Worm (Caenorhabditis elegans) whole organism, L4 larva: Measurements from ENCODE around the gene toc-1.

Source experiments
- R02D3.7 ChIP-seq: fragments of 150-350 bp; sonication (generic microtip); optimal IDR thresholded peaks from 3 replicates; lab custom pipeline; 2014; ENCODE audit warnings: missing biosample characterization, missing genetic modification characterization
- T20F7.1 ChIP-seq: fragments of 200-800 bp; sonication (Bioruptor generic); optimal IDR thresholded peaks from 2 replicates; lab custom pipeline; 2018; ENCODE audit warnings: mild to moderate bottlenecking, missing genetic modification characterization, missing compliant biosample characterization
- aha-1 ChIP-seq: fragments of 150-350 bp; peaks from one replicate; lab custom pipeline; 2014; ENCODE audit warnings: missing biosample characterization, missing genetic modification characterization
- aly-2 ChIP-seq: sonication (generic microtip); optimal IDR thresholded peaks from 2 replicates; lab custom pipeline; 2018; ENCODE audit warnings: missing biosample characterization, missing genetic modification characterization
- ceh-20 ChIP-seq: fragments of 200-800 bp; sonication (Bioruptor generic); IDR thresholded peaks from 2 replicates; pipeline ENCODE4 v1.3.6; 2022; ENCODE audit warnings: missing genetic modification reagents, missing genetic modification characterization, missing compliant biosample characterization
- daf-16 ChIP-seq, 3 experiments: sonication (generic microtip); optimal IDR thresholded peaks; 2 replicates each; lab custom pipeline; 2016 to 2017; ENCODE audit warnings: missing genetic modification characterization in 3 of 3, missing genetic modification reagents in 3 of 3, mild to moderate bottlenecking in 2 of 3, missing compliant biosample characterization in 2 of 3, missing biosample characterization in 1 of 3, moderate library complexity in 1 of 3
- daf-8 ChIP-seq: fragments of 200-800 bp; sonication (Bioruptor generic); IDR thresholded peaks from 2 replicates; pipeline ENCODE4 v1.3.6; 2022; ENCODE audit warnings: missing genetic modification characterization, missing compliant biosample characterization
- dmd-6 ChIP-seq: fragments of 200-800 bp; sonication (Bioruptor generic); IDR thresholded peaks from 2 replicates; pipeline ENCODE4 v1.3.6; 2022; ENCODE audit warnings: missing genetic modification reagents, missing genetic modification characterization, missing compliant biosample characterization
- dmd-8 ChIP-seq: fragments of 200-800 bp; sonication (Bioruptor generic); IDR thresholded peaks from 2 replicates; pipeline ENCODE4 v1.3.6; 2022; ENCODE audit warnings: missing genetic modification characterization, missing compliant biosample characterization
- dpl-1 ChIP-seq: fragments of 150-350 bp; optimal IDR thresholded peaks from 2 replicates; lab custom pipeline; 2014; ENCODE audit warnings: missing biosample characterization, missing genetic modification reagents, missing genetic modification characterization
- duxl-1 ChIP-seq: sonication (generic microtip); optimal IDR thresholded peaks from 2 replicates; lab custom pipeline; 2016; ENCODE audit warnings: mild to moderate bottlenecking, missing genetic modification characterization, moderate library complexity, missing compliant biosample characterization; ENCODE audit not compliant: poor library complexity
- dve-1 ChIP-seq: sonication (generic microtip); optimal IDR thresholded peaks from 2 replicates; lab custom pipeline; 2017; ENCODE audit warnings: antibody characterized with exemption, mild to moderate bottlenecking, missing genetic modification characterization, missing compliant biosample characterization; ENCODE audit not compliant: insufficient read depth
- egl-27 ChIP-seq: sonication (generic microtip); optimal IDR thresholded peaks from 3 replicates; lab custom pipeline; 2017; ENCODE audit warnings: missing biosample characterization, missing genetic modification reagents, missing genetic modification characterization
- fos-1 ChIP-seq: fragments of 150-350 bp; optimal IDR thresholded peaks from 2 replicates; lab custom pipeline; 2014; ENCODE audit warnings: missing biosample characterization, missing genetic modification characterization
- hlh-30 ChIP-seq: sonication (generic microtip); optimal IDR thresholded peaks from 2 replicates; lab custom pipeline; 2017; ENCODE audit warnings: antibody characterized with exemption, mild to moderate bottlenecking, missing genetic modification characterization, missing compliant biosample characterization; ENCODE audit not compliant: insufficient read depth
- jun-1 ChIP-seq: fragments of 150-350 bp; optimal IDR thresholded peaks from 2 replicates; lab custom pipeline; 2014; ENCODE audit warnings: missing biosample characterization, missing genetic modification reagents, missing genetic modification characterization
- lin-15B ChIP-seq: fragments of 150-350 bp; sonication (generic microtip); optimal IDR thresholded peaks from 3 replicates; lab custom pipeline; 2014; ENCODE audit warnings: missing biosample characterization, missing genetic modification characterization
- lin-39 ChIP-seq: fragments of 150-350 bp; optimal IDR thresholded peaks from 2 replicates; lab custom pipeline; 2014; ENCODE audit warnings: missing biosample characterization, missing genetic modification reagents, missing genetic modification characterization
- lir-3 ChIP-seq: sonication (generic microtip); optimal IDR thresholded peaks from 2 replicates; lab custom pipeline; 2016; ENCODE audit warnings: mild to moderate bottlenecking, missing genetic modification characterization, missing compliant biosample characterization
- lsy-2 ChIP-seq, 2 experiments: fragments of 150-350 bp in 1 of 2; sonication (generic microtip) in 1 of 2; optimal IDR thresholded peaks; 2 replicates each; lab custom pipeline; 2014 to 2017; ENCODE audit warnings: missing biosample characterization in 2 of 2, missing genetic modification characterization in 2 of 2
- madf-5 ChIP-seq, 2 experiments: fragments of 200-800 bp; sonication (Bioruptor generic); IDR thresholded peaks; 2 replicates each; pipeline ENCODE4 v1.3.6; 2022; ENCODE audit warnings: missing compliant biosample characterization in 2 of 2, missing genetic modification characterization in 2 of 2
- mdl-1 ChIP-seq, 2 experiments: fragments of 150-350 bp in 1 of 2; sonication (generic microtip) in 1 of 2; optimal IDR thresholded peaks; 2 replicates each; lab custom pipeline; 2014 to 2017; ENCODE audit warnings: missing biosample characterization in 2 of 2, missing genetic modification characterization in 2 of 2
- mep-1 ChIP-seq: fragments of 150-350 bp; sonication (generic microtip); optimal IDR thresholded peaks from 3 replicates; lab custom pipeline; 2014; ENCODE audit warnings: missing biosample characterization, missing genetic modification characterization
- mes-2 ChIP-seq: sonication (generic microtip); optimal IDR thresholded peaks from 2 replicates; lab custom pipeline; 2016; ENCODE audit warnings: missing genotype, mild to moderate bottlenecking, missing genetic modification characterization, missing compliant biosample characterization; ENCODE audit not compliant: poor library complexity, severe bottlenecking
- mxl-3 ChIP-seq: fragments of 200-800 bp; sonication (Bioruptor generic); optimal IDR thresholded peaks from 2 replicates; lab custom pipeline; 2018; ENCODE audit warnings: mild to moderate bottlenecking, missing genetic modification characterization, missing compliant biosample characterization
- nhr-6 ChIP-seq: fragments of 150-350 bp; optimal IDR thresholded peaks from 2 replicates; lab custom pipeline; 2014; ENCODE audit warnings: missing biosample characterization, missing genetic modification characterization
- nhr-76 ChIP-seq: fragments of 150-350 bp; optimal IDR thresholded peaks from 2 replicates; lab custom pipeline; 2014; ENCODE audit warnings: missing biosample characterization, missing genetic modification characterization
- nhr-77 ChIP-seq: fragments of 150-350 bp; optimal IDR thresholded peaks from 2 replicates; lab custom pipeline; 2014; ENCODE audit warnings: missing biosample characterization, missing genetic modification characterization
- pha-4 ChIP-seq, 2 experiments: fragments of 150-350 bp in 1 of 2; fragments of 200-800 bp in 1 of 2; sonication (Bioruptor generic) in 1 of 2; IDR thresholded peaks in 1 of 2; optimal IDR thresholded peaks in 1 of 2; 2 replicates each; pipeline versions ENCODE4 v1.3.6 to Lab custom; 2014 to 2022; ENCODE audit warnings: missing genetic modification characterization in 2 of 2, missing genetic modification reagents in 2 of 2, missing biosample characterization in 1 of 2, missing compliant biosample characterization in 1 of 2
- php-3 ChIP-seq: fragments of 200-800 bp; sonication (Bioruptor generic); IDR thresholded peaks from 2 replicates; pipeline ENCODE4 v1.3.6; 2022; ENCODE audit warnings: missing genetic modification reagents, missing genetic modification characterization, missing compliant biosample characterization
- pqm-1 ChIP-seq: sonication (generic microtip); optimal IDR thresholded peaks from 2 replicates; lab custom pipeline; 2017; ENCODE audit warnings: missing biosample characterization, missing genetic modification characterization
- rbr-2 ChIP-seq: sonication (generic microtip); optimal IDR thresholded peaks from 2 replicates; lab custom pipeline; 2016; ENCODE audit warnings: missing genotype, missing genetic modification characterization, missing compliant biosample characterization
- set-16 ChIP-seq: fragments of 200-800 bp; sonication (Bioruptor generic); IDR thresholded peaks from 2 replicates; pipeline ENCODE4 v1.3.6; 2022; ENCODE audit warnings: missing genetic modification reagents, missing genetic modification characterization, missing compliant biosample characterization
- tra-1 ChIP-seq: fragments of 200-800 bp; sonication (Bioruptor generic); IDR thresholded peaks from 2 replicates; pipeline ENCODE4 v1.3.6; 2022; ENCODE audit warnings: missing genetic modification reagents, missing genetic modification characterization, missing compliant biosample characterization
- unc-130 ChIP-seq: sonication (generic microtip); optimal IDR thresholded peaks from 2 replicates; lab custom pipeline; 2016; ENCODE audit warnings: missing genetic modification reagents, missing genetic modification characterization, missing compliant biosample characterization
- unc-39 ChIP-seq: sonication (generic microtip); optimal IDR thresholded peaks from 2 replicates; lab custom pipeline; 2017; ENCODE audit warnings: missing biosample characterization, missing genetic modification characterization
- unc-62 ChIP-seq, 3 experiments: fragments of 150-350 bp in 1 of 3; sonication (generic microtip); optimal IDR thresholded peaks in 2 of 3; peaks in 1 of 3; 1 replicate in 1 of 3; 2 replicates in 2 of 3; lab custom pipeline; 2014 to 2017; ENCODE audit warnings: missing biosample characterization in 3 of 3, missing genetic modification characterization in 3 of 3, missing genetic modification reagents in 3 of 3, missing genotype in 1 of 3
- vab-7 ChIP-seq: fragments of 200-800 bp; sonication (Bioruptor generic); IDR thresholded peaks from 2 replicates; pipeline ENCODE4 v1.3.6; 2022; ENCODE audit warnings: missing genetic modification reagents, missing genetic modification characterization, missing compliant biosample characterization
- zag-1 ChIP-seq: fragments of 150-350 bp; optimal IDR thresholded peaks from 2 replicates; lab custom pipeline; 2014; ENCODE audit warnings: missing biosample characterization, missing genetic modification characterization
- zip-2 ChIP-seq: fragments of 150-350 bp; optimal IDR thresholded peaks from 2 replicates; lab custom pipeline; 2014; ENCODE audit warnings: missing biosample characterization, missing genetic modification characterization
- ztf-7 ChIP-seq: fragments of 150-350 bp; optimal IDR thresholded peaks from 2 replicates; lab custom pipeline; 2014; ENCODE audit warnings: missing biosample characterization, missing genetic modification characterization

Gene toc-1

DNA sequence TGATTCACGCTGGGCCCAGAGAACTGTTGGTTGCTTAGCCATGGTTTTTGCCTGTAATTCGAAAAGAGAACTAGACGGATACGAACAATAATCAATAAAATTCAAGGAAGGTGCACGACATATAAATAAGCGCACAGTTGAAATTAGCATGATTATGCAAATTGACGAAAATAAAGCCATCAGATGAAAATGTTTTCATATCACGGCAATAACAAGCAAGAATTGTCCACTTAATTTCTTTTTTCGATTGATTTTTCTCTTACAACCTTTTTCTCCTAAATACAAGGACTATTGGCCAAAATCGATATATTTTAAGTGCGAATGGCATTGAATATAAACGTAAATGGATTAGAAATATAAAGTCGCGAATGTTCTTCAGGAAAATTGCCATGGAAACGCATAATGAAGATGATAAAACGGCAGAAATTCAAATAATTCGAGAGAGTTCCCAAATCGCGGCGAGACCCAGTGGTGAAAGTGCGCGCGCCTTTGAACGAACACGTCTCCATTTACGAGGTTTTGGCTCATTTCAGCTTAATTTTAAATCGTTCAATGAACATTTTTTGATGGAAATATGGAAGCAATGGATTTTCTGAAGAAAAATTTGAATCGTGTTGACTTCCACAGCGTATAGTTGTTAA lies at the start of gene toc-1, which contains the start of gene daf-41:
TSS of gene toc-1 (plus strand) at position 537 of the 641 bp plus-strand sequence.
TSS of gene daf-41 (minus strand) at position 51 of the 641 bp plus-strand sequence.
- TF ChIP-seq ztf-7 (tag; lab: Kevin White, UChicago) = peak; percentile 17
- no peak for TF ChIP-seq daf-16 (GFP tag; optimal IDR thresholded peaks at IDR 0.05; lab: Kevin White, UChicago)
- peak; percentile 24 for TF ChIP-seq daf-16 (tag; optimal IDR thresholded peaks at IDR 0.05; lab: Kevin White, UChicago)
- peak; percentile 71 for TF ChIP-seq mes-2 (tag; lab: Kevin White, UChicago)
- TF ChIP-seq lin-39 (tag; lab: Kevin White, UChicago) = no peak
- TF ChIP-seq dpl-1 (GFP tag; lab: Kevin White, UChicago) = peak; percentile 60
- TF ChIP-seq lsy-2 (tag; optimal IDR thresholded peaks at IDR 0.05; lab: Kevin White, UChicago) = peak in 1 of 2 experiments; percentile 77
- peak in 1 of 2 experiments; percentile 50 for TF ChIP-seq unc-62 (GFP tag; optimal IDR thresholded peaks at IDR 0.05 in 1 of 2; lab: Kevin White, UChicago)
- TF ChIP-seq unc-62 (tag; optimal IDR thresholded peaks at IDR 0.05; lab: Kevin White, UChicago) = no peak
- no peak for TF ChIP-seq pha-4 (GFP tag; IDR thresholded peaks at IDR 0.05; lab: Robert Waterston, UW)
- TF ChIP-seq pha-4 (tag; optimal IDR thresholded peaks at IDR 0.05; lab: Kevin White, UChicago) = peak; percentile 75
- peak; percentile 25 for TF ChIP-seq rbr-2
- no peak for TF ChIP-seq nhr-76 (tag; lab: Kevin White, UChicago)
- peak; percentile 44 for TF ChIP-seq mep-1
- no peak for TF ChIP-seq vab-7 (GFP tag; lab: Robert Waterston, UW)
- TF ChIP-seq hlh-30 (tag; lab: Kevin White, UChicago) = peak; percentile 10
- peak; percentile 25 for TF ChIP-seq dve-1 (tag; lab: Kevin White, UChicago)

DNA sequence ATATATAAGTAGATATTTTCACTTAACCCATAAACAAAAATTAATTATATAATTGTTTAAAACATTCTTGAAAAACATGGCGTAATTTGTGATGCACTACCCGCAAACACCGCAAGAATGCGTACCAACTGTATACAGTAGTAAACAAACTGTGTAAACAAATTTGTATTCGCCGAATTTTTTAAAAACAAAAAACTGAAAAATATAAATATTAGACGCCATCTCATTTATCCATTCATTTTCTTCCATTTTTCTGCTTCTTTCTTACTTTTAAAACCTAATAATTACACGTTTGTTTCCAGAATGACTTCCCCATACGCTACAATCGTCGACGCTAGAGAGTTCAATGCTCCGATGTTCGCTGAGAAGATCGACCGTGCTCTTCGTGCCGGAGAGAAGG lies 49.7 kb upstream of the toc-1 start, which contains the start of gene nex-1:
TSS of gene nex-1 (plus strand) at position 301 of the 400 bp plus-strand sequence.
- TF ChIP-seq unc-62 (GFP tag; optimal IDR thresholded peaks at IDR 0.05 in 1 of 2; lab: Kevin White, UChicago) = peak in 1 of 2 experiments; percentile 23
- TF ChIP-seq unc-62 (tag; optimal IDR thresholded peaks at IDR 0.05; lab: Kevin White, UChicago) = no peak
- no peak for TF ChIP-seq fos-1 (tag; lab: Kevin White, UChicago)
- TF ChIP-seq, all 104 proteins: peak for 1

DNA sequence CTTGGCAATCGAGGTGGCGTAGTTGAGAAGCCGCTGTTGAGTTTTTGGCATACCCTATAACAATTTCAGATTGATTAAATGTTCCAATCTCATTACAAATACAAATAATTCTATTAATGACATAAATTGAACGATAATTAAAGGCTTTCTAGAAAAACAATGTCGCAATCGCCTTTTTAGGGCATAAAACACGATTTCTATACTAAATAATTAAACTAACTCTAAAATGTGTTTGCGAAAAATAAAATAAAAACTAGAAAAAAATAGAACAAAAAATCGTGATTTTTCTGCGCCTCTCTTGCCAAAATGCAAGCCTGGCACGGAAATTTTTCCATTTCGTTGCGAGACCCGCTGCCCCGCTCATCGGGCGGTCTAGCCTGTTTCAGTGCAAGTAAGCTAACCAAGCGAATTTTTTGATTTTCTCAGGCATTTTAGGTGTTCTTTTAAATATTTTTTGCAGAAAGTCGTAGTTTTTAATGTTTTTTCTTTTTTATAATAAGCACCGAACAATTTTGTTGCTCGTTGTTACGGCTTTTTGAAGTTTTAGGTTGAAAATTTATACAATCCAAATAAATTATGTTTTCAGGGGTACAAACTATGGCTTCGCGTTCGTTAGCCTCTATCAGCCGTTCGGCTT lies 47.1 kb upstream of the toc-1 start, which contains the start of the genes C34E10.12, C34E10.10 and atp-2:
TSS of gene C34E10.12 (minus strand) at position 51 of the 637 bp plus-strand sequence.
TSS of gene C34E10.10 (minus strand) at position 54 of the 637 bp plus-strand sequence.
TSS of gene atp-2 (plus strand) at position 587 of the 637 bp plus-strand sequence.
- TF ChIP-seq pqm-1 (tag; lab: Kevin White, UChicago) = peak; percentile 55
- peak; percentile 47; the same call in 1 of the 2 replicates for TF ChIP-seq ceh-20 (GFP tag; lab: Robert Waterston, UW)
- TF ChIP-seq jun-1 (tag; lab: Kevin White, UChicago) = no peak
- TF ChIP-seq php-3 (GFP tag; lab: Robert Waterston, UW) = no peak
- TF ChIP-seq zag-1 (tag; lab: Kevin White, UChicago) = no peak
- no peak for TF ChIP-seq unc-39 (tag; lab: Kevin White, UChicago)
- no peak for TF ChIP-seq zip-2
- peak; percentile 11 for TF ChIP-seq duxl-1
- TF ChIP-seq mdl-1 (tag; optimal IDR thresholded peaks at IDR 0.05; lab: Kevin White, UChicago) = peak in 1 of 2 experiments; percentile 28
- peak; percentile 27 for TF ChIP-seq mxl-3 (GFP tag; lab: Kevin White, UChicago)
- peak; percentile 76 for TF ChIP-seq T20F7.1 (GFP tag; lab: Kevin White, UChicago)
- no peak for TF ChIP-seq daf-8
- TF ChIP-seq unc-130 (GFP tag; lab: Kevin White, UChicago) = peak; percentile 77
- TF ChIP-seq egl-27 = no peak
- no peak for TF ChIP-seq dmd-8 (GFP tag; lab: Robert Waterston, UW)
- TF ChIP-seq aly-2 (tag; lab: Kevin White, UChicago) = no peak
- TF ChIP-seq pha-4 (GFP tag; IDR thresholded peaks at IDR 0.05; lab: Robert Waterston, UW) = 0 out of 2 replicates have a peak, but pooled peaks have one; percentile 14
- TF ChIP-seq pha-4 (tag; optimal IDR thresholded peaks at IDR 0.05; lab: Kevin White, UChicago) = no peak
- no peak for TF ChIP-seq vab-7 (GFP tag; lab: Robert Waterston, UW)
- no peak for TF ChIP-seq set-16 (GFP tag; lab: Robert Waterston, UW)
- TF ChIP-seq madf-5 (GFP tag; IDR thresholded peaks at IDR 0.05; lab: Robert Waterston, UW) = no peak
- no peak for TF ChIP-seq R02D3.7 (tag; lab: Kevin White, UChicago)
- peak; percentile 79 for TF ChIP-seq nhr-6 (tag; lab: Kevin White, UChicago)
- TF ChIP-seq nhr-77 (tag; lab: Kevin White, UChicago) = peak; percentile 77
- TF ChIP-seq dve-1 (tag; lab: Kevin White, UChicago) = peak; percentile 92
- TF ChIP-seq aha-1 (tag; lab: Kevin White, UChicago) = peak; percentile 96
- TF ChIP-seq lsy-2 (tag; optimal IDR thresholded peaks at IDR 0.05; lab: Kevin White, UChicago) = peak in 1 of 2 experiments; percentile 93
- TF ChIP-seq tra-1 (GFP tag; lab: Robert Waterston, UW) = no peak
- peak; percentile 77 for TF ChIP-seq rbr-2
- no peak for TF ChIP-seq lir-3 (tag; lab: Kevin White, UChicago)
- no peak for TF ChIP-seq lin-15B
- peak in 1 of 2 experiments; percentile 83 for TF ChIP-seq unc-62 (GFP tag; optimal IDR thresholded peaks at IDR 0.05 in 1 of 2; lab: Kevin White, UChicago)
- no peak for TF ChIP-seq unc-62 (tag; optimal IDR thresholded peaks at IDR 0.05; lab: Kevin White, UChicago)
- peak; percentile 44; the same call in 1 of the 2 replicates for TF ChIP-seq dmd-6 (GFP tag; lab: Robert Waterston, UW)
